Fruit fly (Drosophila melanogaster): ENCODE results near the gene wol.

The wol gene

dm6 chr2L:8274958-8275584 is 27.7 kb downstream of the wol start (continued):
- TF ChIP-seq CG34422 (GFP tag; IDR thresholded peaks at IDR 0.05) (0 out of 3 replicates have a peak, but pooled peaks have one; percentile 41), CG4404 (GFP tag; IDR thresholded peaks at IDR 0.05) (peak; percentile 68), CG12391 (tag; optimal IDR thresholded peaks at IDR 0.05) (peak; percentile 82), Deaf1 (tag; optimal IDR thresholded peaks at IDR 0.05) (peak; percentile 38), CG2199 (GFP tag; IDR thresholded peaks at IDR 0.05) (peak; percentile 56; the same call in 1 of the 3 replicates), Nf-YB (GFP tag; optimal IDR thresholded peaks at IDR 0.05) (peak; percentile 55), ind (GFP tag; optimal IDR thresholded peaks at IDR 0.05) (peak; percentile 39), fd64A (GFP tag; optimal IDR thresholded peaks at IDR 0.05) (no peak), pho (GFP tag; optimal IDR thresholded peaks at IDR 0.05) (peak; percentile 7), zen (tag; optimal IDR thresholded peaks at IDR 0.05) (peak; percentile 90), HLHmδ (GFP tag; optimal IDR thresholded peaks at IDR 0.05) (no peak), Fer2 (tag; optimal IDR thresholded peaks at IDR 0.05) (no peak), CG2678 (tag; optimal IDR thresholded peaks at IDR 0.05) (peak; percentile 75), CG18476 (GFP tag; optimal IDR thresholded peaks at IDR 0.05) (peak; percentile 31), CG14441 (GFP tag; IDR thresholded peaks at IDR 0.05) (peak; percentile 15; the same call in 1 of the 2 replicates), prd (optimal IDR thresholded peaks at IDR 0.05) (no peak), prd (GFP tag; IDR thresholded peaks at IDR 0.05) (peak; percentile 89), Six4 (GFP tag; optimal IDR thresholded peaks at IDR 0.05) (peak; percentile 64), CG11695 (GFP tag; IDR thresholded peaks at IDR 0.05) (peak; percentile 72), Rfx (GFP tag; IDR thresholded peaks at IDR 0.05) (peak; percentile 22; the same call in 1 of the 2 replicates), pfk (GFP tag; optimal IDR thresholded peaks at IDR 0.05) (no peak), cwo (GFP tag; optimal IDR thresholded peaks at IDR 0.05) (no peak), CG12744 (GFP tag; optimal IDR thresholded peaks at IDR 0.05) (peak; percentile 38), CG17568 (GFP tag; optimal IDR thresholded peaks at IDR 0.05) (peak; percentile 58), gsb-n (tag; optimal IDR thresholded peaks at IDR 0.05) (peak; percentile 84), dm (GFP tag; optimal IDR thresholded peaks at IDR 0.05) (no peak), chinmo (GFP tag; IDR thresholded peaks at IDR 0.05; ENCODE audit: partially characterized antibody) (no peak), Hr51 (GFP tag; optimal IDR thresholded peaks at IDR 0.05) (peak in 1 of 2 experiments; percentile 69), ato (GFP tag; IDR thresholded peaks at IDR 0.05; ENCODE audit: partially characterized antibody) (no peak), Xbp1 (GFP tag; optimal IDR thresholded peaks at IDR 0.05) (peak; percentile 63), CG34224 (GFP tag; IDR thresholded peaks at IDR 0.05; ENCODE audit: partially characterized antibody) (no peak), Med (GFP tag) (peak; percentile 40), tin (GFP tag; optimal IDR thresholded peaks at IDR 0.05) (peak; percentile 53), CG10565 (GFP tag; optimal IDR thresholded peaks at IDR 0.05) (no peak), CG11247 (GFP tag; IDR thresholded peaks at IDR 0.05) (0 out of 2 replicates have a peak, but pooled peaks have one; percentile 33), CG31388 (GFP tag; optimal IDR thresholded peaks at IDR 0.05) (no peak), CG12219 (GFP tag; optimal IDR thresholded peaks at IDR 0.05) (peak; percentile 61), tio (GFP tag; optimal IDR thresholded peaks at IDR 0.05) (peak; percentile 65), CG15696 (tag; optimal IDR thresholded peaks at IDR 0.05) (peak; percentile 84), Jarid2 (GFP tag; optimal IDR thresholded peaks at IDR 0.05) (peak; percentile 20), CG10209 (GFP tag; optimal IDR thresholded peaks at IDR 0.05) (peak; percentile 64), Hr78 (GFP tag; optimal IDR thresholded peaks at IDR 0.05) (peak in 1 of 2 experiments; percentile 17), MBD-R2 (GFP tag; IDR thresholded peaks at IDR 0.05) (peak; percentile 30; the same call in 1 of the 2 replicates), NfI (GFP tag; optimal IDR thresholded peaks at IDR 0.05) (peak; percentile 38), D19A (tag; optimal IDR thresholded peaks at IDR 0.05) (peak; percentile 75), pros (GFP tag; optimal IDR thresholded peaks at IDR 0.05) (no peak), Hsf (GFP tag; optimal IDR thresholded peaks at IDR 0.05) (peak; percentile 67), CG1529 (GFP tag; optimal IDR thresholded peaks at IDR 0.05) (peak; percentile 32)
